Worm (Caenorhabditis elegans) whole organism, L4 larva: ENCODE measurements around the gene srsx-26.
"Not testable (repeated sequence)": the region's sequence is repeated elsewhere in the genome, so short reads cannot be mapped to it uniquely, and the experiment has no call there.

Experiments
- lsy-2 ChIP-seq, 2 experiments: fragments of 150-350 bp in 1 of 2; sonication (generic microtip) in 1 of 2; optimal IDR thresholded peaks; 2 replicates each; lab custom pipeline; 2014 to 2017; ENCODE audit warnings: missing biosample characterization in 2 of 2, missing genetic modification characterization in 2 of 2
- spr-1 ChIP-seq: sonication (generic microtip); optimal IDR thresholded peaks from 2 replicates; lab custom pipeline; 2016; ENCODE audit warnings: mild to moderate bottlenecking, missing genetic modification characterization, missing compliant biosample characterization
- zfp-3 ChIP-seq: fragments of 200-800 bp; sonication (Bioruptor generic); conservative IDR thresholded peaks from 2 replicates; pipeline ENCODE4 v1.3.6; 2022; ENCODE audit warnings: missing genetic modification reagents, missing genetic modification characterization, missing compliant biosample characterization

- not testable (repeated sequence) for TF ChIP-seq lsy-2 (tag; optimal IDR thresholded peaks at IDR 0.05; lab: Kevin White, UChicago); zfp-3 (GFP tag; lab: Robert Waterston, UW); spr-1 (tag; lab: Kevin White, UChicago)
Observed at ce11 chrV:10138582-10138981, 9.9 kb upstream of the srsx-26 start.
